Fruit fly (Drosophila melanogaster) whole organism, embryonic: Measurements from ENCODE around the gene pnt.

ENCODE experiments used
- B-H2 ChIP-seq: fragments of 200-800 bp; sonication (Bioruptor generic); optimal IDR thresholded peaks from 2 replicates; lab custom pipeline; 2018; ENCODE audit warnings: missing biosample characterization, mild to moderate bottlenecking, missing genetic modification characterization
- CG10959 ChIP-seq: fragments of 200-800 bp; sonication (Bioruptor generic); IDR thresholded peaks from 2 replicates; pipeline ENCODE4 v1.3.6; 2022; ENCODE audit warnings: missing biosample characterization, missing genetic modification characterization
- CG1602 ChIP-seq: fragments of 200-800 bp; sonication (Bioruptor generic); optimal IDR thresholded peaks from 3 replicates; lab custom pipeline; 2016; ENCODE audit warnings: missing biosample characterization, missing genetic modification characterization
- CG16779 ChIP-seq: fragments of 200-800 bp; sonication (Bioruptor generic); IDR thresholded peaks from 2 replicates; pipeline ENCODE4 v1.3.6; 2022; ENCODE audit warnings: missing biosample characterization, missing genetic modification characterization
- CG17361 ChIP-seq: fragments of 200-800 bp; sonication (Bioruptor generic); IDR thresholded peaks from 3 replicates; pipeline ENCODE4 v1.3.6; 2022; ENCODE audit warnings: missing biosample characterization, missing genetic modification characterization
- CG18262 ChIP-seq: fragments of 200-800 bp; optimal IDR thresholded peaks from 3 replicates; lab custom pipeline; 2019; ENCODE audit warnings: missing biosample characterization, mild to moderate bottlenecking, missing genetic modification characterization, moderate library complexity
- CG1832 ChIP-seq: fragments of 200-800 bp; sonication (Bioruptor generic); optimal IDR thresholded peaks from 2 replicates; lab custom pipeline; 2017; ENCODE audit warnings: missing biosample characterization, mild to moderate bottlenecking, missing genetic modification characterization, inconsistent platforms
- CG2678 ChIP-seq: fragments of 200-800 bp; sonication (Bioruptor generic); optimal IDR thresholded peaks from 3 replicates; lab custom pipeline; 2019; ENCODE audit warnings: missing biosample characterization, mild to moderate bottlenecking, missing genetic modification characterization, moderate library complexity
- CG2875 ChIP-seq: fragments of 200-800 bp; sonication (Bioruptor generic); optimal IDR thresholded peaks from 2 replicates; lab custom pipeline; 2017; ENCODE audit warnings: missing biosample characterization, mild to moderate bottlenecking, missing genetic modification characterization, missing genetic modification reagents
- CG3065 ChIP-seq: fragments of 200-800 bp; sonication (Bioruptor generic); optimal IDR thresholded peaks from 2 replicates; lab custom pipeline; 2016; ENCODE audit warnings: missing biosample characterization, missing genetic modification characterization
- CG31365 ChIP-seq: fragments of 200-800 bp; sonication (Bioruptor generic); optimal IDR thresholded peaks from 2 replicates; lab custom pipeline; 2018; ENCODE audit warnings: missing biosample characterization, mild to moderate bottlenecking, missing genetic modification characterization
- CG3281 ChIP-seq: fragments of 200-800 bp; sonication (Bioruptor generic); optimal IDR thresholded peaks from 3 replicates; lab custom pipeline; 2017; ENCODE audit warnings: missing biosample characterization, mild to moderate bottlenecking, missing genetic modification characterization
- CG4328 ChIP-seq: fragments of 200-800 bp; sonication (Bioruptor generic); optimal IDR thresholded peaks from 3 replicates; lab custom pipeline; 2017; ENCODE audit warnings: missing biosample characterization, missing genetic modification reagents, missing genetic modification characterization
- CG4360 ChIP-seq: fragments of 200-800 bp; sonication (Bioruptor generic); IDR thresholded peaks from 2 replicates; pipeline ENCODE4 v1.3.6; 2022; ENCODE audit warnings: missing biosample characterization, missing genetic modification characterization
- CG4730 ChIP-seq: fragments of 200-800 bp; sonication (Bioruptor generic); IDR thresholded peaks from 2 replicates; pipeline ENCODE4 v1.3.6; 2022; ENCODE audit warnings: missing biosample characterization, missing genetic modification characterization
- CG6854 ChIP-seq: fragments of 200-800 bp; sonication (Bioruptor generic); optimal IDR thresholded peaks from 3 replicates; lab custom pipeline; 2017; ENCODE audit warnings: missing biosample characterization, mild to moderate bottlenecking, missing genetic modification characterization
- CG7963 ChIP-seq: fragments of 200-800 bp; sonication (Bioruptor generic); IDR thresholded peaks from 3 replicates; pipeline ENCODE4 v1.3.6; 2022; ENCODE audit warnings: missing biosample characterization, missing genetic modification characterization; ENCODE audit not compliant: partially characterized antibody
- CG9215 ChIP-seq: fragments of 200-800 bp; sonication (Bioruptor generic); IDR thresholded peaks from 2 replicates; pipeline ENCODE4 v1.3.6; 2022; ENCODE audit warnings: missing biosample characterization, missing genetic modification characterization
- CG9437 ChIP-seq: fragments of 200-800 bp; sonication (Bioruptor generic); optimal IDR thresholded peaks from 2 replicates; lab custom pipeline; 2018; ENCODE audit warnings: missing biosample characterization, mild to moderate bottlenecking, missing genetic modification characterization
- CrebB ChIP-seq: fragments of 200-800 bp; sonication (Bioruptor generic); optimal IDR thresholded peaks from 3 replicates; lab custom pipeline; 2018; ENCODE audit warnings: missing biosample characterization, mild to moderate bottlenecking, missing genetic modification characterization
- Dek ChIP-seq: fragments of 200-800 bp; sonication (Bioruptor generic); optimal IDR thresholded peaks from 3 replicates; lab custom pipeline; 2019; ENCODE audit warnings: missing biosample characterization, mild to moderate bottlenecking, missing genetic modification characterization, moderate library complexity
- Dip2 ChIP-seq: fragments of 200-800 bp; sonication (Bioruptor generic); IDR thresholded peaks from 2 replicates; pipeline ENCODE4 v1.3.6; 2022; ENCODE audit warnings: missing biosample characterization, missing genetic modification characterization
- E2f2 ChIP-seq: fragments of 200-800 bp; sonication (Bioruptor generic); IDR thresholded peaks from 2 replicates; pipeline ENCODE4 v1.3.6; 2022; ENCODE audit warnings: missing biosample characterization, missing genetic modification characterization
- Ets97D ChIP-seq: fragments of 200-800 bp; sonication (Bioruptor generic); optimal IDR thresholded peaks from 3 replicates; lab custom pipeline; 2016; ENCODE audit warnings: missing biosample characterization, missing genetic modification characterization
- H2.0 ChIP-seq: fragments of 200-800 bp; sonication (Bioruptor generic); IDR thresholded peaks from 2 replicates; pipeline ENCODE4 v1.3.6; 2022; ENCODE audit warnings: missing biosample characterization, missing genetic modification characterization
- Hey ChIP-seq: fragments of 200-800 bp; sonication (Bioruptor generic); optimal IDR thresholded peaks from 3 replicates; lab custom pipeline; 2018; ENCODE audit warnings: missing biosample characterization, mild to moderate bottlenecking, missing genetic modification characterization
- Kr ChIP-seq: fragments of 200-800 bp; sonication (Bioruptor generic); optimal IDR thresholded peaks from 2 replicates; lab custom pipeline; 2017; ENCODE audit warnings: missing biosample characterization, mild to moderate bottlenecking, missing genetic modification characterization
- NC2α ChIP-seq: fragments of 200-800 bp; sonication (Bioruptor generic); optimal IDR thresholded peaks from 2 replicates; lab custom pipeline; 2016; ENCODE audit warnings: missing biosample characterization, missing genetic modification characterization
- Optix ChIP-seq: fragments of 200-800 bp; sonication (Bioruptor generic); IDR thresholded peaks from 3 replicates; pipeline ENCODE4 v1.3.6; 2022; ENCODE audit warnings: missing biosample characterization, missing genetic modification characterization
- Rx ChIP-seq: fragments of 200-800 bp; sonication (Bioruptor generic); IDR thresholded peaks from 2 replicates; pipeline ENCODE4 v1.3.6; 2022; ENCODE audit warnings: missing biosample characterization, missing genetic modification characterization
- TFAM ChIP-seq: fragments of 200-800 bp; sonication (Bioruptor generic); optimal IDR thresholded peaks from 2 replicates; lab custom pipeline; 2017; ENCODE audit warnings: missing biosample characterization, missing genetic modification characterization, inconsistent platforms
- bbx ChIP-seq: fragments of 200-800 bp; sonication (Bioruptor generic); IDR thresholded peaks from 2 replicates; pipeline ENCODE4 v1.3.6; 2022; ENCODE audit warnings: missing biosample characterization, missing genetic modification characterization; ENCODE audit not compliant: partially characterized antibody
- bsh ChIP-seq, 2 experiments: fragments of 200-800 bp; sonication (Bioruptor generic); optimal IDR thresholded peaks; 2 replicates each; lab custom pipeline; 2017 to 2018; ENCODE audit warnings: mild to moderate bottlenecking in 2 of 2, missing biosample characterization in 2 of 2, missing genetic modification characterization in 2 of 2, moderate library complexity in 1 of 2
- ci ChIP-seq: fragments of 200-800 bp; sonication (Bioruptor generic); IDR thresholded peaks from 3 replicates; pipeline ENCODE4 v1.3.6; 2022; ENCODE audit warnings: missing biosample characterization, missing genetic modification characterization
- danr ChIP-seq: fragments of 200-800 bp; sonication (Bioruptor generic); IDR thresholded peaks from 2 replicates; pipeline ENCODE4 v1.3.6; 2022; ENCODE audit warnings: missing biosample characterization, missing genetic modification characterization
- exex ChIP-seq: fragments of 200-800 bp; sonication (Bioruptor generic); optimal IDR thresholded peaks from 4 replicates; lab custom pipeline; 2018; ENCODE audit warnings: missing biosample characterization, mild to moderate bottlenecking, missing genetic modification characterization, moderate library complexity
- eyg ChIP-seq: fragments of 200-800 bp; sonication (Bioruptor generic); optimal IDR thresholded peaks from 3 replicates; lab custom pipeline; 2016; ENCODE audit warnings: missing biosample characterization, missing genetic modification characterization
- fd64A ChIP-seq: fragments of 200-800 bp; sonication (Bioruptor generic); optimal IDR thresholded peaks from 3 replicates; lab custom pipeline; 2018; ENCODE audit warnings: missing biosample characterization, mild to moderate bottlenecking, missing genetic modification characterization
- gsb-n ChIP-seq: fragments of 200-800 bp; sonication (Bioruptor generic); optimal IDR thresholded peaks from 3 replicates; lab custom pipeline; 2018; ENCODE audit warnings: missing biosample characterization, mild to moderate bottlenecking, missing genetic modification characterization
- gt ChIP-seq: fragments of 200-800 bp; sonication (Bioruptor generic); IDR thresholded peaks from 2 replicates; pipeline ENCODE4 v1.3.6; 2022; ENCODE audit warnings: missing biosample characterization, missing genetic modification characterization
- kni ChIP-seq: fragments of 200-800 bp; sonication (Bioruptor generic); optimal IDR thresholded peaks from 3 replicates; lab custom pipeline; 2017; ENCODE audit warnings: mild to moderate bottlenecking, missing biosample characterization, missing genetic modification reagents, missing genetic modification characterization
- mirr ChIP-seq: fragments of 200-800 bp; sonication (Bioruptor generic); optimal IDR thresholded peaks from 3 replicates; lab custom pipeline; 2018; ENCODE audit warnings: missing biosample characterization, mild to moderate bottlenecking, missing genetic modification characterization
- nerfin-1 ChIP-seq: fragments of 200-800 bp; sonication (Bioruptor generic); optimal IDR thresholded peaks from 3 replicates; lab custom pipeline; 2019; ENCODE audit warnings: missing biosample characterization, mild to moderate bottlenecking, missing genetic modification characterization, moderate library complexity
- pfk ChIP-seq: fragments of 200-800 bp; sonication (Bioruptor generic); optimal IDR thresholded peaks from 2 replicates; lab custom pipeline; 2018; ENCODE audit warnings: missing biosample characterization, mild to moderate bottlenecking, missing genetic modification characterization, moderate library complexity
- sens-2 ChIP-seq: fragments of 200-800 bp; sonication (Bioruptor generic); IDR thresholded peaks from 2 replicates; pipeline ENCODE4 v1.3.6; 2022; ENCODE audit warnings: missing biosample characterization, missing genetic modification characterization
- slbo ChIP-seq: fragments of 200-800 bp; sonication (Bioruptor generic); IDR thresholded peaks from 2 replicates; pipeline ENCODE4 v1.3.6; 2022; ENCODE audit warnings: missing biosample characterization, missing genetic modification characterization
- slp2 ChIP-seq: fragments of 200-800 bp; sonication (Bioruptor generic); optimal IDR thresholded peaks from 2 replicates; lab custom pipeline; 2016; ENCODE audit warnings: missing biosample characterization, missing genetic modification characterization
- sob ChIP-seq: fragments of 200-800 bp; sonication (Bioruptor generic); IDR thresholded peaks from 2 replicates; pipeline ENCODE4 v1.3.6; 2022; ENCODE audit warnings: missing biosample characterization, missing genetic modification characterization
- tap ChIP-seq: fragments of 200-800 bp; optimal IDR thresholded peaks from 3 replicates; lab custom pipeline; 2019; ENCODE audit warnings: missing biosample characterization, mild to moderate bottlenecking, missing genetic modification characterization, moderate library complexity
- trem ChIP-seq: fragments of 200-800 bp; optimal IDR thresholded peaks from 3 replicates; lab custom pipeline; 2019; ENCODE audit warnings: missing biosample characterization, mild to moderate bottlenecking, missing genetic modification characterization, moderate library complexity
- yki ChIP-seq: fragments of >200 bp; optimal IDR thresholded peaks from 3 replicates; lab custom pipeline; 2018

The pnt gene

DNA sequence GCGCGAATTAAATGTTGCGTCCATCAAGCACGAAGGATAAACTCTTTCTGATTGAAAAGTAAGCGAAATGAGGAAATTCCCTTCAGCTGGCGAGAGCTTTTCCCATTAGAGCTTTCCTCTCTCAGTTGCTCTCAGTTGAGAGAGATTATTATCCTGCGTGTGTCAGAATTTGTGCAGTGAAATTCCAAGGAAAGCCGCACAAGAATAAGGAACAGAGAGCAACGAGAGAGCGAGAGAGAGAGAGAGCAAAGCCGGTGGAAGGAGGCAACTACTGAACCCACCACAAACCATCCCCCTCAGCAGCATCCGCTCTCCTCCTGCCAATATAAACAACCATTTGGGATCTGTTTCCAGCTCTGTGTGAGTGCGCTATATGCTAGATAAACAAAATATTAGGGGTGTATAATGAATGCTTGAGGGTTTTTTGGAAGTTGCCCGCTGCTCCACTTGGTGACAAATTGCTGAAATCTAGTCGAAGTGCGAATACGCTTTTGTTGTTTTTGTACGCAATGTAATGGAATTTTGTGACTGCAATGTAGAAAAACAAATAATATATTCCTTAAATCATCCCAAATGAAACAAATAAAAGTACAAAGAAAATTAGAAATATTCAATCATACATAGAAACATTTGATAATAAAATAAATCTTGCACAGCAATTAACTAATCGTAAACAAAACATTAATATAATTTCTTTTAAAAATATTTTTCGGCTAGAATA is 97.0 kb downstream of the pnt start, which contains the start of gene CG4467 (continued):
- TF ChIP-seq CG4360 (GFP tag; lab: Robert Waterston, UW) (no peak), sens-2 (GFP tag; lab: Robert Waterston, UW) (no peak), mirr (GFP tag; lab: Kevin White, UChicago) (peak; percentile 59), CG4730 (GFP tag; lab: Robert Waterston, UW) (no peak), fd64A (GFP tag; lab: Kevin White, UChicago) (no peak), CG17361 (GFP tag; lab: Robert Waterston, UW) (no peak), CG2678 (tag; lab: Kevin White, UChicago) (no peak), H2.0 (GFP tag; lab: Robert Waterston, UW) (no peak), CG7963 (GFP tag; lab: Robert Waterston, UW) (no peak), pfk (GFP tag; lab: Kevin White, UChicago) (peak; percentile 6), CG18262 (tag; lab: Kevin White, UChicago) (no peak), Kr (GFP tag; lab: Kevin White, UChicago) (no peak), ci (GFP tag; lab: Robert Waterston, UW) (0 out of 3 replicates have a peak, but pooled peaks have one; percentile 29), Dek (no peak), CrebB (no peak), yki (lab: Kevin White, UChicago) (peak; percentile 62), slp2 (no peak), CG9437 (no peak), Ets97D (GFP tag; lab: Kevin White, UChicago) (no peak), NC2α (GFP tag; lab: Kevin White, UChicago) (no peak), CG6854 (no peak), tap (tag; lab: Kevin White, UChicago) (no peak), CG4328 (GFP tag; lab: Kevin White, UChicago) (no peak), CG1602 (no peak), CG16779 (GFP tag; lab: Robert Waterston, UW) (no peak), CG2875 (no peak), gsb-n (tag; lab: Kevin White, UChicago) (no peak), CG3281 (GFP tag; lab: Kevin White, UChicago) (no peak), sob (GFP tag; lab: Robert Waterston, UW) (no peak), CG10959 (no peak), Hey (tag; lab: Kevin White, UChicago) (peak; percentile 33), danr (GFP tag; lab: Robert Waterston, UW) (no peak), bbx (GFP tag; lab: Robert Waterston, UW) (peak; percentile 51), slbo (GFP tag; lab: Robert Waterston, UW) (no peak), CG9215 (GFP tag; lab: Robert Waterston, UW) (no peak), TFAM (GFP tag; lab: Kevin White, UChicago) (no peak), gt (no peak), Optix (GFP tag; lab: Robert Waterston, UW) (no peak), Rx (GFP tag; lab: Robert Waterston, UW) (no peak), E2f2 (GFP tag; lab: Robert Waterston, UW) (no peak), eyg (GFP tag; lab: Kevin White, UChicago) (no peak), B-H2 (GFP tag; lab: Kevin White, UChicago) (peak; percentile 17), bsh (GFP tag; optimal IDR thresholded peaks at IDR 0.05; lab: Kevin White, UChicago) (peak in 1 of 2 experiments; percentile 18), CG3065 (GFP tag; lab: Kevin White, UChicago) (no peak), CG31365 (tag; lab: Kevin White, UChicago) (no peak), Dip2 (GFP tag; lab: Robert Waterston, UW) (no peak), exex (no peak), kni (GFP tag; lab: Kevin White, UChicago) (peak; percentile 37), nerfin-1 (tag; lab: Kevin White, UChicago) (peak; percentile 98), trem (tag; lab: Kevin White, UChicago) (no peak), CG1832 (no peak)
